Fruit fly (Drosophila melanogaster) whole organism, embryonic: ENCODE data around the gene CG2652.

ENCODE experiments used
- Ada2b ChIP-seq: fragments of 200-800 bp; sonication (Bioruptor generic); IDR thresholded peaks from 2 replicates; pipeline ENCODE4 v1.3.6; 2022; ENCODE audit warnings: missing biosample characterization, missing genetic modification characterization
- Adf1 ChIP-seq: fragments of 200-800 bp; sonication (Bioruptor generic); IDR thresholded peaks from 2 replicates; pipeline ENCODE4 v1.3.6; 2022; ENCODE audit warnings: missing biosample characterization, missing genetic modification characterization
- Blimp-1 ChIP-seq: fragments of 200-800 bp; sonication (Bioruptor generic); optimal IDR thresholded peaks from 3 replicates; lab custom pipeline; 2018; ENCODE audit warnings: missing biosample characterization, missing genetic modification characterization, mild to moderate bottlenecking, moderate library complexity, missing genetic modification reagents
- Bteb2 ChIP-seq: fragments of 200-800 bp; sonication (Bioruptor generic); optimal IDR thresholded peaks from 2 replicates; lab custom pipeline; 2016; ENCODE audit warnings: missing biosample characterization, missing genetic modification characterization
- CG10654 ChIP-seq: fragments of 200-800 bp; sonication (Bioruptor generic); optimal IDR thresholded peaks from 2 replicates; lab custom pipeline; 2016; ENCODE audit warnings: missing biosample characterization, missing genetic modification characterization
- CG12942 ChIP-seq: fragments of 200-800 bp; sonication (Bioruptor generic); optimal IDR thresholded peaks from 3 replicates; lab custom pipeline; 2016; ENCODE audit warnings: missing biosample characterization, missing genetic modification characterization
- CG16779 ChIP-seq: fragments of 200-800 bp; sonication (Bioruptor generic); IDR thresholded peaks from 2 replicates; pipeline ENCODE4 v1.3.6; 2022; ENCODE audit warnings: missing biosample characterization, missing genetic modification characterization
- CG16813 ChIP-seq: fragments of 200-800 bp; sonication (Bioruptor generic); IDR thresholded peaks from 3 replicates; pipeline ENCODE4 v1.3.6; 2022; ENCODE audit warnings: missing biosample characterization, missing genetic modification characterization; ENCODE audit not compliant: partially characterized antibody
- CG17361 ChIP-seq: fragments of 200-800 bp; sonication (Bioruptor generic); IDR thresholded peaks from 3 replicates; pipeline ENCODE4 v1.3.6; 2022; ENCODE audit warnings: missing biosample characterization, missing genetic modification characterization
- CG17385 ChIP-seq: fragments of 200-800 bp; sonication (Bioruptor generic); optimal IDR thresholded peaks from 3 replicates; lab custom pipeline; 2018; ENCODE audit warnings: missing biosample characterization, mild to moderate bottlenecking, missing genetic modification characterization
- CG17802 ChIP-seq: fragments of 200-800 bp; sonication (Bioruptor generic); optimal IDR thresholded peaks from 2 replicates; lab custom pipeline; 2018; ENCODE audit warnings: missing biosample characterization, mild to moderate bottlenecking, missing genetic modification characterization, moderate library complexity
- CG2116 ChIP-seq: fragments of 200-800 bp; sonication (Bioruptor generic); optimal IDR thresholded peaks from 3 replicates; lab custom pipeline; 2018; ENCODE audit warnings: missing biosample characterization, mild to moderate bottlenecking, missing genetic modification characterization
- CG2875 ChIP-seq: fragments of 200-800 bp; sonication (Bioruptor generic); optimal IDR thresholded peaks from 2 replicates; lab custom pipeline; 2017; ENCODE audit warnings: missing biosample characterization, mild to moderate bottlenecking, missing genetic modification characterization, missing genetic modification reagents
- CG31224 ChIP-seq: fragments of 200-800 bp; sonication (Bioruptor generic); IDR thresholded peaks from 2 replicates; pipeline ENCODE4 v1.3.6; 2022; ENCODE audit warnings: missing biosample characterization, missing genetic modification characterization
- CG42726 ChIP-seq: fragments of 200-800 bp; sonication (Bioruptor generic); IDR thresholded peaks from 2 replicates; pipeline ENCODE4 v1.3.6; 2022; ENCODE audit warnings: missing biosample characterization, missing genetic modification characterization; ENCODE audit not compliant: partially characterized antibody
- CG4360 ChIP-seq: fragments of 200-800 bp; sonication (Bioruptor generic); IDR thresholded peaks from 2 replicates; pipeline ENCODE4 v1.3.6; 2022; ENCODE audit warnings: missing biosample characterization, missing genetic modification characterization
- CG4404 ChIP-seq: fragments of 200-800 bp; sonication (Bioruptor generic); IDR thresholded peaks from 2 replicates; pipeline ENCODE4 v1.3.6; 2022; ENCODE audit warnings: missing biosample characterization, missing genetic modification characterization
- CG7963 ChIP-seq: fragments of 200-800 bp; sonication (Bioruptor generic); IDR thresholded peaks from 3 replicates; pipeline ENCODE4 v1.3.6; 2022; ENCODE audit warnings: missing biosample characterization, missing genetic modification characterization; ENCODE audit not compliant: partially characterized antibody
- CG8388 ChIP-seq: fragments of 200-800 bp; sonication (Bioruptor generic); optimal IDR thresholded peaks from 2 replicates; lab custom pipeline; 2019; ENCODE audit warnings: missing biosample characterization, mild to moderate bottlenecking, missing genetic modification characterization, moderate library complexity
- CG8944 ChIP-seq: fragments of 200-800 bp; sonication (Bioruptor generic); optimal IDR thresholded peaks from 3 replicates; lab custom pipeline; 2016; ENCODE audit warnings: missing biosample characterization, missing genetic modification characterization
- CG9437 ChIP-seq: fragments of 200-800 bp; sonication (Bioruptor generic); optimal IDR thresholded peaks from 2 replicates; lab custom pipeline; 2018; ENCODE audit warnings: missing biosample characterization, mild to moderate bottlenecking, missing genetic modification characterization
- CHES-1-like ChIP-seq: fragments of 200-800 bp; sonication (Bioruptor generic); optimal IDR thresholded peaks from 2 replicates; lab custom pipeline; 2016; ENCODE audit warnings: missing biosample characterization, missing genetic modification characterization
- Doc3 ChIP-seq: fragments of 200-800 bp; sonication (Bioruptor generic); IDR thresholded peaks from 3 replicates; pipeline ENCODE4 v1.3.6; 2022; ENCODE audit warnings: missing biosample characterization, missing genetic modification characterization; ENCODE audit not compliant: partially characterized antibody
- Ets65A ChIP-seq: fragments of 200-800 bp; sonication (Bioruptor generic); peaks from one replicate; lab custom pipeline; 2016; ENCODE audit warnings: missing biosample characterization, missing genetic modification characterization
- HLH3B ChIP-seq: fragments of 200-800 bp; sonication (Bioruptor generic); IDR thresholded peaks from 2 replicates; pipeline ENCODE4 v1.3.6; 2022; ENCODE audit warnings: missing biosample characterization, missing genetic modification characterization
- HmgZ ChIP-seq: fragments of 200-800 bp; sonication (Bioruptor generic); optimal IDR thresholded peaks from 2 replicates; lab custom pipeline; 2018; ENCODE audit warnings: missing biosample characterization, mild to moderate bottlenecking, missing genetic modification characterization
- Hr3 ChIP-seq: fragments of 200-800 bp; sonication (Bioruptor generic); optimal IDR thresholded peaks from 3 replicates; lab custom pipeline; 2016; ENCODE audit warnings: missing biosample characterization, missing genetic modification characterization
- Max ChIP-seq: fragments of 200-800 bp; sonication (Bioruptor generic); optimal IDR thresholded peaks from 2 replicates; lab custom pipeline; 2016; ENCODE audit warnings: missing biosample characterization, mild to moderate bottlenecking, missing genetic modification characterization
- Side ChIP-seq: fragments of 200-800 bp; sonication (Bioruptor generic); optimal IDR thresholded peaks from 2 replicates; lab custom pipeline; 2016; ENCODE audit warnings: missing biosample characterization, missing genetic modification characterization
- Sox102F ChIP-seq: fragments of 200-800 bp; sonication (Bioruptor generic); optimal IDR thresholded peaks from 2 replicates; lab custom pipeline; 2018; ENCODE audit warnings: missing biosample characterization, mild to moderate bottlenecking, missing genetic modification characterization, moderate library complexity
- ab ChIP-seq: fragments of 200-800 bp; sonication (Bioruptor generic); optimal IDR thresholded peaks from 2 replicates; lab custom pipeline; 2016; ENCODE audit warnings: missing biosample characterization, missing genetic modification characterization
- ap ChIP-seq: fragments of 200-800 bp; sonication (Bioruptor generic); IDR thresholded peaks from 2 replicates; pipeline ENCODE4 v1.3.6; 2022; ENCODE audit warnings: missing biosample characterization, missing genetic modification characterization
- ato ChIP-seq: fragments of 200-800 bp; sonication (Bioruptor generic); IDR thresholded peaks from 2 replicates; pipeline ENCODE4 v1.3.6; 2022; ENCODE audit warnings: missing biosample characterization, missing genetic modification characterization; ENCODE audit not compliant: partially characterized antibody
- bbx ChIP-seq: fragments of 200-800 bp; sonication (Bioruptor generic); IDR thresholded peaks from 2 replicates; pipeline ENCODE4 v1.3.6; 2022; ENCODE audit warnings: missing biosample characterization, missing genetic modification characterization; ENCODE audit not compliant: partially characterized antibody
- da ChIP-seq: fragments of 200-800 bp; sonication (Bioruptor generic); optimal IDR thresholded peaks from 2 replicates; lab custom pipeline; 2016; ENCODE audit warnings: missing biosample characterization, missing genetic modification characterization
- dimm ChIP-seq: fragments of 200-800 bp; sonication (Bioruptor generic); IDR thresholded peaks from 2 replicates; pipeline ENCODE4 v1.3.6; 2022; ENCODE audit warnings: missing biosample characterization, missing genetic modification characterization
- emc ChIP-seq: fragments of 200-800 bp; sonication (Bioruptor generic); optimal IDR thresholded peaks from 2 replicates; lab custom pipeline; 2016; ENCODE audit warnings: missing biosample characterization, missing genetic modification characterization
- grn ChIP-seq: fragments of 200-800 bp; sonication (Bioruptor generic); optimal IDR thresholded peaks from 3 replicates; lab custom pipeline; 2017; ENCODE audit warnings: missing biosample characterization, missing genetic modification characterization
- hth ChIP-seq: fragments of >200 bp; optimal IDR thresholded peaks from 2 replicates; lab custom pipeline; 2017; ENCODE audit warnings: inconsistent platforms
- knrl ChIP-seq: fragments of 200-800 bp; sonication (Bioruptor generic); IDR thresholded peaks from 3 replicates; pipeline ENCODE4 v1.3.6; 2022; ENCODE audit warnings: missing biosample characterization, missing genetic modification characterization; ENCODE audit not compliant: partially characterized antibody
- lilli ChIP-seq: fragments of 200-800 bp; sonication (Bioruptor generic); optimal IDR thresholded peaks from 3 replicates; lab custom pipeline; 2016; ENCODE audit warnings: missing biosample characterization, missing genetic modification characterization
- lola ChIP-seq, 3 experiments: fragments of >200 bp in 2 of 3; fragments of 200-800 bp in 1 of 3; sonication (Bioruptor generic) in 1 of 3; optimal IDR thresholded peaks; 2 replicates each; lab custom pipeline; 2017 to 2019; ENCODE audit warnings: missing biosample characterization in 3 of 3, missing genetic modification characterization in 3 of 3, mild to moderate bottlenecking in 1 of 3, moderate library complexity in 1 of 3
- otp ChIP-seq: fragments of 200-800 bp; sonication (Bioruptor generic); IDR thresholded peaks from 3 replicates; pipeline ENCODE4, ENCODE4 v1.3.6; 2022; ENCODE audit warnings: missing biosample characterization, missing genetic modification characterization
- pfk ChIP-seq: fragments of 200-800 bp; sonication (Bioruptor generic); optimal IDR thresholded peaks from 2 replicates; lab custom pipeline; 2018; ENCODE audit warnings: missing biosample characterization, mild to moderate bottlenecking, missing genetic modification characterization, moderate library complexity
- ssp ChIP-seq: fragments of 200-800 bp; sonication (Bioruptor generic); IDR thresholded peaks from 2 replicates; pipeline ENCODE4 v1.3.6; 2022; ENCODE audit warnings: missing biosample characterization, missing genetic modification characterization
- toy ChIP-seq: fragments of 200-800 bp; sonication (Bioruptor generic); IDR thresholded peaks from 2 replicates; pipeline ENCODE4 v1.3.6; 2022; ENCODE audit warnings: missing biosample characterization, missing genetic modification characterization
- twi ChIP-seq: fragments of 200-800 bp; optimal IDR thresholded peaks from 2 replicates; lab custom pipeline; 2019; ENCODE audit warnings: missing biosample characterization, mild to moderate bottlenecking, missing genetic modification characterization, moderate library complexity
- vvl ChIP-seq: fragments of 200-800 bp; sonication (Bioruptor generic); IDR thresholded peaks from 2 replicates; pipeline ENCODE4 v1.3.6; 2022; ENCODE audit warnings: missing biosample characterization, missing genetic modification characterization
- wor ChIP-seq: fragments of 200-800 bp; sonication (Bioruptor generic); IDR thresholded peaks from 2 replicates; pipeline ENCODE4 v1.3.6; 2022; ENCODE audit warnings: missing biosample characterization, missing genetic modification characterization
- yki ChIP-seq: fragments of >200 bp; optimal IDR thresholded peaks from 3 replicates; lab custom pipeline; 2018

CG2652 gene

DNA sequence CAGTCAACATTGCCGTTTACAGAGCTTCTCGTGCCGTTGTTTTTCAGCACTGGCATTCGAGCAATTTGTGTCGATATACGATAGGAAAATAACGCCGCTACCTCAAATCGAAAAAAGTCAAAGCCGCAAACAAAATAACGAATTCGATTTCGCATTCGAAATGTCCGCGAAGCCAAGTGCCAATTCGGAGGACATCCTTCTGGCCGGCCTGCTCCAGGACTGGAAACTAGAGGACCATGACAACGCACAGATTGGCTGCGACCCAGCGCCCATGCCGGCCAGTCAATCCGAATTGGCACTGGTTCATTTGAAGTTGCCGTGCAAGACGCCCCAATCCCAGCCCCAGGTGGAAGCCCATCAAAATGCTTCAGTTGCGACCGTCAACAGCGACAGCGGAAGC, 32.0 kb upstream of the CG2652 start (continued):
- TF ChIP-seq vvl: 0 out of 2 replicates have a peak, but pooled peaks have one; percentile 15
- TF ChIP-seq CG16813 (GFP tag; lab: Robert Waterston, UW): peak; percentile 41; the same call in 1 of the 3 replicates
- TF ChIP-seq Doc3 (GFP tag; lab: Robert Waterston, UW): 0 out of 3 replicates have a peak, but pooled peaks have one; percentile 36
- TF ChIP-seq CG42726 (GFP tag; lab: Robert Waterston, UW): peak; percentile 37; the same call in 1 of the 2 replicates
- no peak for TF ChIP-seq CG17385 (GFP tag; lab: Kevin White, UChicago)
- no peak for TF ChIP-seq CG4404
- TF ChIP-seq Ets65A (GFP tag; lab: Kevin White, UChicago): peak; percentile 64

DNA sequence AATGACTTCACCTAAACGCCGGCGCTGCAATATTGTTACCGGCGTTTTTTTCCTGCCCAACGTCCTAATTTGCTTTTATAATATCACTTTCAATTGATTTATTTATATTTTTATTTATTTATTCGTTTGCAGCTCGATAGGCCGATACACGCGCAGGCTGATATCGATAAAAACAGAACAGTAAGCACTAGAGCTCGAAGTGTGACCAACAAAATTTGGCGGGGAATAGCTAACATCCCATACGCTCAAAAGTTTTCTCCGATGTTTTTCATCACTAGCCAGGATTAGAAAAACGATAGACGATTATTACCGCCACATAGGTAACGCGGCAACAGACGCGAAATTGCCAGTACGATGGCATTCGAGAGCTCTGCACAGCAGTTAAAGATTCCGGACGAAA, 31.0 kb upstream of the CG2652 start, which contains the start of the genes CG2685 and CG2694:
Gene CG2685, minus strand, starts transcription at position 185 of the 400 bp plus-strand sequence.
Gene CG2694, plus strand, starts transcription at position 304 of the 400 bp plus-strand sequence.
- TF ChIP-seq emc (no peak), lilli (GFP tag; lab: Kevin White, UChicago) (no peak), Adf1 (GFP tag; lab: Robert Waterston, UW) (no peak), CG10654 (no peak), wor (no peak), knrl (peak; percentile 65), ato (GFP tag; lab: Robert Waterston, UW) (peak; percentile 68), ap (GFP tag; lab: Robert Waterston, UW) (no peak), yki (lab: Kevin White, UChicago) (no peak), HLH3B (GFP tag; lab: Robert Waterston, UW) (no peak), lola (GFP tag; optimal IDR thresholded peaks at IDR 0.05; lab: Kevin White, UChicago) (no peak), CG31224 (GFP tag; lab: Robert Waterston, UW) (no peak), otp (no peak), Bteb2 (GFP tag; lab: Kevin White, UChicago) (no peak), CG17802 (tag; lab: Kevin White, UChicago) (no peak), CG7963 (GFP tag; lab: Robert Waterston, UW) (peak; percentile 68; the same call in 2 of the 3 replicates), Ada2b (GFP tag; lab: Robert Waterston, UW) (no peak), Side (GFP tag; lab: Kevin White, UChicago) (no peak), CG9437 (GFP tag; lab: Kevin White, UChicago) (no peak), CG12942 (GFP tag; lab: Kevin White, UChicago) (no peak), hth (lab: Kevin White, UChicago) (no peak), Hr3 (GFP tag; lab: Kevin White, UChicago) (no peak), pfk (GFP tag; lab: Kevin White, UChicago) (no peak), CG2116 (GFP tag; lab: Kevin White, UChicago) (peak; percentile 48), CG4360 (no peak), toy (GFP tag; lab: Robert Waterston, UW) (no peak), da (GFP tag; lab: Kevin White, UChicago) (no peak), grn (GFP tag; lab: Kevin White, UChicago) (no peak), Max (GFP tag; lab: Kevin White, UChicago) (no peak), Sox102F (GFP tag; lab: Kevin White, UChicago) (no peak), CG8944 (GFP tag; lab: Kevin White, UChicago) (no peak), CHES-1-like (GFP tag; lab: Kevin White, UChicago) (no peak), vvl (0 out of 2 replicates have a peak, but pooled peaks have one; percentile 27), Blimp-1 (no peak), HmgZ (tag; lab: Kevin White, UChicago) (peak; percentile 48), ssp (GFP tag; lab: Robert Waterston, UW) (no peak), CG8388 (GFP tag; lab: Kevin White, UChicago) (no peak), CG17361 (GFP tag; lab: Robert Waterston, UW) (no peak), dimm (GFP tag; lab: Robert Waterston, UW) (no peak), ab (no peak), CG2875 (GFP tag; lab: Kevin White, UChicago) (no peak), CG16779 (no peak), twi (tag; lab: Kevin White, UChicago) (no peak), bbx (GFP tag; lab: Robert Waterston, UW) (peak; percentile 79)
